Worm (Caenorhabditis elegans): ENCODE data around the gene F08G2.8.
"Not testable (repeated sequence)": the region's sequence is repeated elsewhere in the genome, so short reads cannot be mapped to it uniquely, and the experiment has no call there.

F08G2.8 gene

DNA sequence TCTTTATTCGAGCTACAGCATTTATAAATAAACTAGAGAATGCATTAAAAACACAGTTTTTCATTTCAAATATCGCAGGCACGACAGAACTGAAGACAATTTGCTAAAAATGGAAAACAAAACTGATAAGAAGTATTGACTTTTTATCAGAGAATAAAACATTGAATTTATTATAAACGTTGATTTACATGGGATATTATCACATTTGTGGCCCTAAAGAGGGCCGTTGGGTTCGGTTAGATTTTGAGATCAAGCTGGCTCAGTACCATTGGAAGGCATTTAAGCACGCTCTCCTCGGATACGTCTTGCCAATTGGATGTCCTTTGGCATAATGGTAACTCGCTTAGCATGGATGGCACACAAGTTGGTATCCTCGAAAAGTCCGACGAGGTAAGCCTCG lies 27.5 kb upstream of the F08G2.8 start:
- TF ChIP-seq pes-1 (GFP tag; IDR thresholded peaks at IDR 0.05): peak; percentile 65

DNA sequence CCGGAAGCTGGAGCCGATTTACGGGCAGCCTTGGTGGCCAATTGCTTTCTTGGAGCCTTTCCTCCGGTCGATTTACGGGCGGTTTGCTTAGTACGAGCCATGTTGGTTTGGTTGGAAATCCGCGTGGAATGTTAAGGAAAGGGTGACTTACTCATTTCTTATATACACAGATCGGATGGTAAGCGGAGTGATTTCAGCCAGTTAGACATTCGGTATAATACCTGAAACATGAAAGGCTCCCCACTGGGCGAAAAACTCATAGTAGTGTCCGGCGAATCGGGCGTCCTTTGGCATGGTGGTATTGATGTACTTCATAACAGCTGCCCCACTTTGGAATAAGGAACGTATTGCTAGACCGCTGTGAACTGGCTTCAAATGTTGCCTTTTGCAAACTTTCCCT lies 23.5 kb upstream of the F08G2.8 start, which contains the start of gene his-42:
TSS of gene his-42 (minus strand) at position 101 of the 400 bp plus-strand sequence.
- TF ChIP-seq ceh-36 (tag; optimal IDR thresholded peaks at IDR 0.05) (no peak), hmbx-1 (tag; optimal IDR thresholded peaks at IDR 0.05) (no peak)

DNA sequence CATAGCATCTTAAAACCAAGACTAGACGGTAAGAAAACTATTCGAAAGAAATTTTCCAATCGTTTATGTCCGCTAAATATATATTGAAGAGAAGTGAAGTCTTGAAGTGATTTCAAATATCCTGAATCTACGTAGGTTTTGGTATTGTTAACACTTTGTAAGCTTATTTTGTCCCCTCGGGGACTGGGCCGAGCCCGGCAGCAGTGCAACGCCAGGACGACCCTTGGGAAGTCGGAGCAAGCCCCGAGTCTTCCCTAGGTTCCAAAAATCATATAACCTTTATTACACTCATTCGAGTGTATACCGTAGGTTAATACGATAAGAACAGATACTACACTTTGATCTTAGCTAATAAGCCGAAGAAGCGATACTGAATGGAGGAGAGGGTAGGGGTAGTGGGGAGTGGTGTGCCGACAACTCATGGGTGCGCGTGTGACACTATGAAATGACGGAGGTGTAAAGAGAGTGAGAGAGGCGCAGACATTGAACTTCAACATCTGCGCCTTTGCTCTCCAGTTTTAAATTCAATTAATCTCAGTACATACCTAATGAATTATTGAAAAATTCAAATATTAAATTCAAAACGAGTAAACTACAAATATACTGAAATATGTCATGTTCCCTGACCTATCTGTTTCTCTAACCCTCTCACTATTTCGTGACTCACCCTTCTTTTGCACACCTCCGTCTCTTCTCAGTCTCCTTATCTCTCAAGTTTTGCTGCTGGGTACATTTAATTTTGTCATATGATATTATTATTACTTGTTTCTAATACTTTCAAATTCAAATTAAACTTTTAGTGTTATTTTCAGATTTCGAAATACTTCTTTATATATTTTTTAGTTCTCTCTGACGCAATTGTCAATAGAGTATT lies 22.7 kb upstream of the F08G2.8 start:
- TF ChIP-seq hmg-4 (GFP tag; optimal IDR thresholded peaks at IDR 0.05) (peak; percentile 6), sea-1 (GFP tag; conservative IDR thresholded peaks at IDR 0.05) (0 out of 2 replicates have a peak, but pooled peaks have one; percentile 24), pes-1 (GFP tag; IDR thresholded peaks at IDR 0.05) (0 out of 2 replicates have a peak, but pooled peaks have one; percentile 37)

DNA sequence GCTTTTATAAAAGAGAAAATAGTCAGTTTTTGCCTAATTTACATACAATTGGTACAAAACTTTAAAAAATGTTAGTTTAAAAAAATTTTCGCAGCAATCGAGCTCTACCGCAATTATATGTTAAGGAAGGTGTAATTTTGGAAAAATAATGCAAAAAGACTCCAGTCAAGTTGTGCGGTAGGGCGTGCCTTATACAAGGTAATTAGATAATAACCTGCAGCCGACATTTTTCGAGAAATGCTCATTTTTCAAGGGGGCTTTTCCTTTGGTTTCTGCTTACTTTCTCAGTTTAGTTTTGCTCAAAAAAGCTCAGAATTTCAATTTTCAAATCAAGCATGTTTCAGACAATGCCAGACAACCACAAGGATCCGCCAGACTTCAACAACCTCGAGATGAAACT lies 21.8 kb upstream of the F08G2.8 start, which contains the start of gene F08G2.4:
TSS of gene F08G2.4 (plus strand) at position 348 of the 400 bp plus-strand sequence.
- TF ChIP-seq F13C5.2 (tag; optimal IDR thresholded peaks at IDR 0.05) (no peak), tbx-11 (GFP tag; IDR thresholded peaks at IDR 0.05) (no peak), ceh-36 (tag; optimal IDR thresholded peaks at IDR 0.05) (no peak), flt-1 (GFP tag; IDR thresholded peaks at IDR 0.05) (no peak), scrt-1 (GFP tag; IDR thresholded peaks at IDR 0.05) (no peak), pes-1 (GFP tag; IDR thresholded peaks at IDR 0.05) (no peak), sea-1 (GFP tag; conservative IDR thresholded peaks at IDR 0.05) (no peak), ama-1 (optimal IDR thresholded peaks at IDR 0.05) (no peak), B0310.2 (tag; optimal IDR thresholded peaks at IDR 0.05) (no peak), hnd-1 (tag; optimal IDR thresholded peaks at IDR 0.05) (no peak), ets-7 (tag; optimal IDR thresholded peaks at IDR 0.05) (no peak), tbx-37 (GFP tag; conservative IDR thresholded peaks at IDR 0.05) (no peak), hmbx-1 (tag; optimal IDR thresholded peaks at IDR 0.05) (no peak), tra-4 (tag; optimal IDR thresholded peaks at IDR 0.05) (no peak), hmg-4 (GFP tag; optimal IDR thresholded peaks at IDR 0.05) (no peak), ceh-13 (GFP tag; optimal IDR thresholded peaks at IDR 0.05) (no peak), aly-1 (tag; optimal IDR thresholded peaks at IDR 0.05) (no peak)

DNA sequence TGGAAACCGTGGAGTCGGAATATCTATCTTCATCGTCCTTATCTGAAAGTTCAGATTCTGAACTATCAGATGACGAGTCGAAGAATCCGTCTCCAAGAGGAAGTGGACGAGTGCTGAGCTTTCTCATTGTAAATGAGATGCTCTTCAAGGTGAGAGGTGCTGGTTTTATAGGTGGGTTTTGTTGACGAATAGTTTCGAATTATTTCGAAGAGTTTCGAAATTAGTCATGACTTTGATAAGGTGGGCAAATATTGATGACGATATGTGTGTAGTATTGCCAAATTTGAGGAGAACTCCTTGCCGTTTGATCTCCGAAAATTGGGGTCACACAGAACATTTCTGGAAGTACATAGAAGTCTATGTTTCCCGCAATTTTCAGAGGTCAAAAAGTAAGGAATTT lies 18.6 kb upstream of the F08G2.8 start, which contains the start of gene F08G2.5:
TSS of gene F08G2.5 (minus strand) at position 127 of the 400 bp plus-strand sequence.
- TF ChIP-seq scrt-1 (GFP tag; IDR thresholded peaks at IDR 0.05): no peak
- TF ChIP-seq aly-1 (tag; optimal IDR thresholded peaks at IDR 0.05): no peak
- TF ChIP-seq ama-1 (optimal IDR thresholded peaks at IDR 0.05): no peak
- TF ChIP-seq flt-1 (GFP tag; IDR thresholded peaks at IDR 0.05): no peak

DNA sequence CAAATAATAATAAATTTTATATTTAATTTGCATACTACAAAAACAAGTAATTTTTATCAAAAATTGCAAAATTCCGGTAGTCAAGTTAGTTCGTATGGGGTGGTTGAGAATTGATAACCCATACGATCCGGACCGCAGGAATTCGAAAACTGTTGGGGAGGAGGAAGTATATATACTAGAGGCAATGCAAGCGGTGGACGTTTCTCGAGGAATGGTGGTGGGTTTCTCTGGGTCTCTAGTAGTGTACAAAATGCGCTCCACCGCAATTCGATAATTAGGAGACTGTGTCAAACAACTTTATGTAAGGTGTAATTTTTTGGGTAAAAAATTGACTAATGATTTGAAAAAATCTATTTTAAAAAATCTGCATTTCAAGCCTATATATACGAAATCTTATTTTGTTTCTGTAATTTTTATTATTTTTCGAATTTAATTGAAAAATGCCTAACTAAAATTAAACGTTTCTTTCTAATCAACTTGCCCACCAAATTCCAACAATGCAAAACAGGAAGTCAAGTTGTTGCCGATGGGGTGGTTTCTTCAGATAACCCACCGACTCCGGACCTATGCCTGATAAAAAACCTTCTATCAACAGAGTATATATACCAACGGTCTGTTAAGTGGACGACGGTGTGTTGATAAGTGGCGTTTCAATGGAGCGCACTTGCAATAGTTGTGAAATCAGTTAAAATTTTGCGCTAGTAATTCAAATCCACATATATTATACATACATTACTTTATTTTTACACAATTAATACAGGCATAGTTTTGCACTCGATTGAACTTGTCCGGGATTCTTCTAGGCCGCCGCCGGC lies 17.5 kb upstream of the F08G2.8 start:
- peak; percentile 91 for TF ChIP-seq hmg-4 (GFP tag; optimal IDR thresholded peaks at IDR 0.05)
- TF ChIP-seq flt-1 (GFP tag; IDR thresholded peaks at IDR 0.05): peak; percentile 81
- TF ChIP-seq ama-1 (optimal IDR thresholded peaks at IDR 0.05): no peak
- TF ChIP-seq hmbx-1 (tag; optimal IDR thresholded peaks at IDR 0.05): peak; percentile 30
- peak; percentile 72 for TF ChIP-seq ceh-36 (tag; optimal IDR thresholded peaks at IDR 0.05)
- TF ChIP-seq tbx-37 (GFP tag; conservative IDR thresholded peaks at IDR 0.05): peak; percentile 74
- TF ChIP-seq aly-1 (tag; optimal IDR thresholded peaks at IDR 0.05): peak; percentile 32
- TF ChIP-seq B0310.2 (tag; optimal IDR thresholded peaks at IDR 0.05): peak; percentile 67
- peak; percentile 89 for TF ChIP-seq sea-1 (GFP tag; conservative IDR thresholded peaks at IDR 0.05)
- TF ChIP-seq scrt-1 (GFP tag; IDR thresholded peaks at IDR 0.05): peak; percentile 84
- peak; percentile 60 for TF ChIP-seq ceh-13 (GFP tag; optimal IDR thresholded peaks at IDR 0.05)
- TF ChIP-seq tbx-11 (GFP tag; IDR thresholded peaks at IDR 0.05): peak; percentile 82
- peak; percentile 63 for TF ChIP-seq hnd-1 (tag; optimal IDR thresholded peaks at IDR 0.05)
- TF ChIP-seq F13C5.2 (tag; optimal IDR thresholded peaks at IDR 0.05): peak; percentile 85
- no peak for TF ChIP-seq tra-4 (tag; optimal IDR thresholded peaks at IDR 0.05)
- TF ChIP-seq pes-1 (GFP tag; IDR thresholded peaks at IDR 0.05): peak; percentile 88
- peak; percentile 53 for TF ChIP-seq ets-7 (tag; optimal IDR thresholded peaks at IDR 0.05)

DNA sequence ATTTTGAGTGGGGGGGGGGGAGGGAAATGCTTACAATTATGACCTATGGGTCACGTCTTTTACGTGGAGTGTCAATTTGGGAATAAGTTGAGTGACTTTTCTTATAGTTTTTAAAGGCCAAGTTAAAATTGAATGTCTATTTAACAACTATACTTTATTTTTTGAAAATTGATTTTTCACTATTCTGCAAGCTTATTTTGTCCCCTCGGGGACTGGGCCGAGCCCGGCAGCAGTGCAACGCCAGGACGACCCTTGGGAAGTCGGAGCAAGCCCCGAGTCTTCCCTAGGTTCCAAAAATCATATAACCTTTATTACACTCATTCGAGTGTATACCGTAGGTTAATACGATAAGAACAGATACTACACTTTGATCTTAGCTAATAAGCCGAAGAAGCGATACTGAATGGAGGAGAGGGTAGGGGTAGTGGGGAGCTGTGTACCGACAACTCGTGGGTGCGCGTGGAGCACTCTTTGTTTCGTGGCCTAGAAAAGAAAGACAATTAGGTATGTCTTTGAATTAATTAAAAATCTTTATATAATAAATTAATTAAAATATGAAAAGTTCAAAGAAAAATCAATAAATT lies 16.3 kb upstream of the F08G2.8 start, which contains the start of gene ins-37:
TSS of gene ins-37 (minus strand) at position 384 of the 584 bp plus-strand sequence.
- not testable (repeated sequence) for TF ChIP-seq aly-1 (tag; optimal IDR thresholded peaks at IDR 0.05); ama-1 (optimal IDR thresholded peaks at IDR 0.05); F13C5.2 (tag; optimal IDR thresholded peaks at IDR 0.05)

DNA sequence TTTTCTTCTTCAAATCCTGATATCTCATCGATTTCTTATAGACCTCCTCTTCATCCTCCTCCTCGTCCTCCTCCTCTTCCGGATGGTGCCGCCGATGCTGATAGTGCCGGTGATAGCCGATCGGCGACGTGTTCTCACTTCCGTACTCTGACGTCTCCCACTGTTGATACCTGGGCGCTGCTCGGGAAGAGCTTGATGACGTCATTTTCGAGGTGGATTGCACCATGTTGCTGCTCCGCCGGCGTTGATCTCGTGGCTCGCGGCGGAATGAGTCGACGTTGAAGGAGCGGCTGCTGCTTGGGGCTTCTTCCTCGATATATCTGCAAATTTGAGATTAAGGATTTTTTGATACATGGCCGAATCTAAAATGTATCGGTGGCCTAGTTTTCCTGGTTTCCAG lies 13.7 kb upstream of the F08G2.8 start:
- TF ChIP-seq sea-1 (GFP tag; conservative IDR thresholded peaks at IDR 0.05) (no peak), F13C5.2 (tag; optimal IDR thresholded peaks at IDR 0.05) (no peak), aly-1 (tag; optimal IDR thresholded peaks at IDR 0.05) (no peak)
